Worm (Caenorhabditis elegans) whole organism, dauer: ENCODE measurements around the gene chil-9.

Source experiments
- unc-62 ChIP-seq: sonication (generic microtip); optimal IDR thresholded peaks from 2 replicates; lab custom pipeline; 2017; ENCODE audit warnings: missing biosample characterization, missing genetic modification reagents, missing genetic modification characterization

Gene chil-9

DNA sequence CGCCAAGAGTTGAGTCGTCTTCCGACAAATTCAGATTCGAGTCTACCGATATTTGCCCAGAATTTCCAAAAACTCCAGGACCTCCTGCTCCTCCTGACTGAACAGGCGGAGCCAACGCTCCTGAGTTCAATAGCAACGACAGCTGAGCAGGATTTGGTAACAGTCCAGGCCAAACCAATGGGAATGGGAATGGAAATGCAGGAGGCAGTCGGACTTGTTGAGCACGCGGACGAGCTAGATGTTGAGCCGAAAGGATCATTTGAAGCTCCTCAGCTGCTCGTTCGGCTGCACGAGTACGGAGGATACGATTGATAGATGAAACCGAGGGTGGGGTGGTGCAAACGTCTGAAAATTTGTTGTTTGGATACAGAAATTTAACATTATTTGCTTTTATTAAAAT is 18.2 kb downstream of the chil-9 start:
- TF ChIP-seq unc-62: no peak

DNA sequence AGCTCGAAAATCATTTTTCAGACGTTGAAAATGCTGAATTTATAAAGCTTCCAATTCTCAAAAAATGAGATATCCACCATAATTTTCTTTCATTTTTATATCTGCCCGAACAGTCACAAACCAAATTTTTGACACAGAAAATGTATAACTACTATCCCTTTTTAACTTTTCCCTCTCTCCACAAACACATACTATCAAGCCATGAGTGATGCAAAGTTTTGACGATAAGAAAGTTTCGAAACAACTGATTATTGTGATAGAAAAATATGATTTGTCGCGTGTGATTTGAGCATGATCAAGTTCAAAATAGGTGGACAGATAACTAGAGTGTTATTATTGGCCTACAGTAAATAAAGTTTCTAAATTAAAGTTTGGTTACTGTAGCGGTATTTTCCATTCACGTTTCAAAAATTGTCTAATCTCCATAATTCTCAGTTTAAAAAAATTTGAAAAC is 37.6 kb downstream of the chil-9 start, which contains the start of gene cyp-13A8:
cyp-13A8 (minus strand) TSS at position 51 of the 454 bp plus-strand sequence.
- TF ChIP-seq unc-62: no peak

DNA sequence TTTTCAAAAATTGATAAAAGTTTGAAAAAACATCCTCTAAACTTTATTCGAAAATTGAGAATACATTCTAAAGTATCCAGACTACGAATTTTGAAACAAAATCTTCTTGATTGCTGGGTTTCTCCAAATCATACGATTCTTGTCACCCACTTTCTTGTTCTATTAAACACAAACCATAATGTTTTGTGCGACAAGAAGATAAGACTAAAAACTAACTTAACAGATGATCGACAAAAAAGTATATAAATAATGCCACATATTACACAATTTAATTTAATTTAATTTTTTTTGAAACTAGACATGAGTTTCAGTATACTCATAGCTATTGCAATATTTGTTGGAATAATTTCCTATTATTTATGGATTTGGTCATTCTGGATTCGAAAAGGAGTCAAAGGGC is 41.8 kb downstream of the chil-9 start, which contains the start of gene cyp-13A7:
cyp-13A7 (plus strand) TSS at position 301 of the 400 bp plus-strand sequence.
- TF ChIP-seq unc-62: no peak

DNA sequence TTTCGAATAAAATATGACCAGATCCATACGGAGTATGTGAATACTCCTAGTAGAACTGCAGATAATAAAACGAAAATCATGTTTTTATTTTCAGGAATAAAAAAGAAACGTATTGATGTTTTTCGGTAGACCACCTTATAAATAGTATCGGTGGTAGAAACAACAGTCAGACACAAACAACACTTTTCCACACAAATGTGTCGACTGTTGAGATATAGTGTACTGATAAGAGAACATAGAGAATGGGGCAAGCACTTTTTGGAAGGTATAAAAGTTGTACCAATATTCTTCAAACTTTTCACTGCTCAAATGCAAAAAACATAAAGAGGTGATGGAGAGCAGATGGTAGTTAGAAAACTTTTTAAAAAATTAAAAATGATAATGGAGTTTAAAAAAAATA is 42.5 kb downstream of the chil-9 start, which contains the start of gene cyp-13A6:
cyp-13A6 (minus strand) TSS at position 180 of the 400 bp plus-strand sequence.
- no peak for TF ChIP-seq unc-62

DNA sequence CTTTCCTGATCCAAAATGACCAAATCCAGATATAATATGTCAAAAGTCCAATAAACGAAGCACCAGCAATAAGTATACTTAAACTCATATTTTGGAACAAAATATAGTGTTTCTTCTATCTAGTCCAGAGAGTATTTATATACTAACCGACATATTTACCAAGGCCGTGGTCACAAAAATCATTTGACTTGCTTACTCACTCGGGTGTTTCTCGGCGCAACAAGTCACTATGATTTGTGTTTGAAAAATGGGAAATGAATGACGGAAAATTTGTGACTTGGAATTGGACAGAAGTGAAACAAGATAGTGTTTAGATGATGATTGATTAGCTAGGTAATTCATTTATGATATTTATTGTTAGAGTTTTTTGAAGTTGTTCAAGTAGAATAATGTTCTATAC is 44.9 kb downstream of the chil-9 start, which contains the start of gene cyp-13A5:
cyp-13A5 (minus strand) TSS at position 112 of the 400 bp plus-strand sequence.
- TF ChIP-seq unc-62: no peak

DNA sequence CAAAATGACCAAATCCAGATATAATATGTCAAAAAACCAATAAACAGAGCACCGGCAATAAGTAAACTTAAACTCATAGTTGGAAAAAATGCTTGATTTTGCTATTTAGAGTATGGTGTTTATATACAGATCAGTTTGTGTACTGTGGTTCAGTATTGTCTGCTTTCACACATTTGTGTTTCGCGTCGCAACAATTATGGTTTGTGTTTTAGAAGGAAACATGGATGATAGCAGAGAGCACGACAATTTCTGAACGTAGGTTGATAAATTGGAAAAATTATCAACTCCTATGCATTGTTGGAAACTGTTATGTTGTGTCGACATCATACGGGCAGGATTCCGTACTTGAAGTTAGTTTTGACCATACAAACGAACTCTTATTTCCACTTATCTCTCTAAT is 47.5 kb downstream of the chil-9 start, which contains the start of gene cyp-13A4:
cyp-13A4 (minus strand) TSS at position 77 of the 400 bp plus-strand sequence.
- TF ChIP-seq unc-62: no peak
